Fruit fly (Drosophila melanogaster) ovary, adult (tissue): ENCODE measurements around the gene lectin-21Ca.
A peak's percentile ranks its signal among the peaks of the same experiment; 100 is the strongest.

ENCODE experiments used
- CG17801 ChIP-seq: fragments of 200-800 bp; optimal IDR thresholded peaks from 2 replicates; lab custom pipeline; 2019; ENCODE audit warnings: missing biosample characterization, mild to moderate bottlenecking, missing genetic modification characterization, moderate library complexity; ENCODE audit not compliant: partially characterized antibody

The lectin-21Ca gene

DNA sequence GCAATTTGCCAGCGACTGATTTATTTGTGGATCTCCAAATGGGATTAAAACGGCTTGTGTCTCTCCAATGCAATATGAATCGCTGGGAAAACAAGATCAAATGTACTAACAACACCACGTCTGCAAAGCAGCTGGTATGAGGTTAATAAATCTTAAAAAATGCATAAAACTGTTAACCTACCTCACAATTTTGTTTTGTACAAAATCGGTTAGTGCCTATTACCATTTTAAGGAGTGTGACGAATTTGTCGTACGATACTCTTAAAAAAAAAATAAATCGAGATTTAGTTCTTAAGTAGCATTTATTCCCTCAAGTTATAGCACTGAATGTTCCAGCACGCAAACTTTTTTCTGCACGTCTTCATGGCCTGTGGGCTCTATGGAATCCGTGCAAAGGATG, at the start of gene lectin-21Ca:
lectin-21Ca (plus strand) TSS at position 301 of the 400 bp plus-strand sequence.
- no peak for TF ChIP-seq CG17801 (GFP tag; lab: Kevin White, UChicago)

DNA sequence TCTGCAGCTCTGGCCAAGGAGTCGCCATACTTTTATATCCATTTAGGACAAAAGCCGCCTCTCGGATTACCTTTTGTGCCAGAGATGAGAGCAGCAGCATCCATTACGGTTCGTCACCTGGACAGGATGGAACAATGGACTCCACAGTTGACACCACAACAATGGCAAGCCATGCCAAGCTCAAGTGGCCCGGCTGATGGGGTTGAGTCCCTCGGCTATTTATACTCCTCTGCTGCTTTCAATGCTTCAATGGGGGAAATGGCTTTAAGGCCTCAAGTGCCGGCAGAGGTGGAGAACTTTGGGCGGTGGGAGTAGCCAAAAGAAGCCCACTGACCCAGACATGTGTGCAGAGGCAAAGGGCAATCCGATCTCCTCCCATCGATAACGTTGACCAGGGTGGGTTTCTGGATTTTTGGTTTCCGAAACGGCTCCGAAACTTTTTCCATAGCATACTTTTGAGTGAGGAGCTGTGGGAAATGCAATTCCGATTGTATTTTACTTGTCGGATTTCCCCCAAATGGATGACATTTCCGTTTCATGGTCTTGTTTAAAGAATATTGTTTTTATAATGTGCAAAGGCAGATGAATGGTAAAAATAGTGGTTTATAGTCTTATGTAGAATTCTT, 47.7 kb upstream of the lectin-21Ca start, which contains the start of gene Ptth:
Ptth (minus strand) TSS at position 338 of the 626 bp plus-strand sequence.
- TF ChIP-seq CG17801 (GFP tag; lab: Kevin White, UChicago): no peak

DNA sequence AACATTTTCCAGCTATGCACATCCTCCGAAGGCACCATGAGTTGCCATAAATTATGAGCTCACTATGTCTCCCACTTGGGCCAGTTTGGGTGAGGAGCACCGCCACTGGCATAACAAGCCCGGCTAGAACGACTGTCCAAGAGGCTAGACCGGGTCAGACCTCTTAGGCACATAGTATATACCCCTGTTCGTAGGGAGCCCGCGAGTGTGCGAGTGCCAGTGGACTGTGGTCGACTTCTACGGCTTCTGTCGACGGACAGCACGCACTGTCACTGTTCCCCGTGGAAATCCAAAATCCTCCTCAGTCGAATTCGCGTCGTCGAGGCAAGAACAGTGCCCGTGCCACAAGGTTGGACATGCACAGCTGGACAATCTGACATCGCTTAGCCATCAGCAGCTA, 47.2 kb upstream of the lectin-21Ca start, which contains the start of gene Pph13:
Pph13 (plus strand) TSS at position 301 of the 400 bp plus-strand sequence.
- no peak for TF ChIP-seq CG17801 (GFP tag; lab: Kevin White, UChicago)

- TF ChIP-seq CG17801 (GFP tag; lab: Kevin White, UChicago): no peak
These were observed 39.1 kb upstream of the lectin-21Ca start for dm6 chr2L:585268-585667.

- TF ChIP-seq CG17801 (GFP tag; lab: Kevin White, UChicago): no peak
These were observed 32.9 kb upstream of the lectin-21Ca start for dm6 chr2L:591511-591910.

- no peak for TF ChIP-seq CG17801 (GFP tag; lab: Kevin White, UChicago)
These were observed 30.4 kb upstream of the lectin-21Ca start for dm6 chr2L:594048-594447.

DNA sequence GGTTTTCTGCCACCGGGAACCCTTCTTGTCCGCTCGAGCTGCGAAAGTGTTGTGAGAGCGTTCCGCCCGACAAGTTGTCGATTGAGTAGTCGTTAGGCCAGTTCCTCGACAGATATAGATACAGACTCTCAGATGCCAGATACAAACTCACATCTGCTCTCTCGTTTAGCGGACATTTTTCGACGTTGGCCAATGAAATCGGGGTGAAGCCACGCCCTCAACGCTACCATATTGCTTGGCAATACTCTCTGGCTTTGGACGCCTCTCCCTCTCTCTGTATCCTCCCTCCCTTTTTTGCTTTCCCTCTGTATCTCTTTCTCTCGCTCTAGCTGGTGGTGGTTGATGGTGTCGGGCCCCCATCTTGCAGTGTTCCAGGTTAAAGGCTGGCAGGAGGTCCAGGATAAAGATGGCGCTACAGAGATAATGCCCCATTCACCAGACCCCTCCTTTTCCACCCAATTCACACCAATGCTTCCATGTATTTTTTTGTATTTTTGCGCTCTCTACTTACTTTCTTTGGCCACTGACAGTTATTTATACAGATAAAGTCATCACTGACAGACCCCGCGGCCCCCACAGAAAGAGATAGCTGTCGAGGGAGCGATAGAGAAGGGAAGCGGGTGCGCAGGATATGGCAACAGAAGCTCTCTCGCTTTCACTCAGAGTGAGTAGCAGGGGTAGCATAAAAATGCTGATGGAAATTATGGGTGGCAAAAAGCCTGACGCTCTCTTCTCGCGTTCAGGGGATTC, 29.6 kb upstream of the lectin-21Ca start, which contains the start of gene Gsc:
Gsc (minus strand) TSS at position 51 of the 750 bp plus-strand sequence.
- TF ChIP-seq CG17801 (GFP tag; lab: Kevin White, UChicago): no peak

DNA sequence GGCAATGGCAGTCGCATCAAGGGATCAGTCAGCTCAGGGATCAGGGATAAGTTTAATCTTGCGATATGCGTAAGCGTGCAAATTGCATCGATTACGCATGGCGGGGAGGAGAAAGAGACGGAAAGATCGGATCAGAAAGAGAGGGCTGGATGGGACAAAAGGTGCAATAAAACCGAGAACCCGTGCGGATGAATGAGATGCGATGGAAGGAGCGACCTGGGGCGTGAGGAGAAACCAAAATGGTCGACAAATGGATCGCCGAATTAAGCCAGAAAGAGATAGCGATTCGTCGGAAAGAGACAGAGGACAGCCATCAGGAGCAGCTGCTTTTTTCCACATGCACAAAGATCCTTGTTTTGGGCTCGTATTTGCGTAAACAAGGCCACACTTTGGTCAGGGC, 26.6 kb upstream of the lectin-21Ca start:
- TF ChIP-seq CG17801 (GFP tag; lab: Kevin White, UChicago): no peak

DNA sequence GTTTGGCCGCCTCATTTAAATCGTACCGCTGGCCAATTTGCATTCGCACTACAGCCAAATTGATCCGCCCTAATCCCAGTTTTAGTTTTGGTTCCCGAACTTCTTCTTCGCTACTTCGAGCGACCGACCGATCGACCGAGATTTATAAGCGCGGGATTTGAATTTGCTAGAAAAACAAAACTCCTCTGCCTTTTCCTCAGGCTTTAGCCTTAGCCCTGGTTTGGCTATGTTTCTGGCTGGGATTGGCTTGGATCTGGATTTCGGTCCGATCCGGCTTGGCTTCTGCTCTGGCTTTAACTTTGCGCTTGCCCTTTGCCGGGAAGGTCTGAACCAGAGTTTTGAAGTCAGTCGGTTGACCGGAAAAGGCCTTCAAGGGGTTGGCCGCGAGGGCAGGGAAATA, 22.6 kb upstream of the lectin-21Ca start:
- TF ChIP-seq CG17801 (GFP tag; lab: Kevin White, UChicago): no peak

dm6 chr2L:602439-602879, 22.0 kb upstream of the lectin-21Ca start, which contains the start of gene CG13689:
TSS of gene CG13689 (plus strand) at chr2L:602813.
- peak; percentile 2 for TF ChIP-seq CG17801 (GFP tag; lab: Kevin White, UChicago)

DNA sequence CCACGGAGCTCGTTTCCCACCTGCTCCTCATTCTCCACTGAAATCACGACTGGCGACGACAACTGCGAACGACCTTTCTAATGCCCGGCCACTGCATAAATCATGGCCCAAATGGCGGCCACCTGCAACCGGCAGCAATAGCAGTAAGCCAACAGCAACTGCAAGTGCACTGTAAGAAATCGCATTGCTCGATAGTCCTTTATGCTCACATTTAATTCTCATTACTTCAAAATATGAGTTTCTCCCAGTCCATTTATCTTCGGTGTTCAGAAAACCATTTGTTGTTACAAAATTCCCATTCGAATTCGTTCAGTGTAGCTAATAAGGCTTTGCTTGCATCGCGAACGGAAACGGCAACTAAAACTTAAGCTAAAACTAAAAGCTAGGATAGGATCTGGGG, 20.4 kb upstream of the lectin-21Ca start:
- TF ChIP-seq CG17801 (GFP tag; lab: Kevin White, UChicago): no peak

DNA sequence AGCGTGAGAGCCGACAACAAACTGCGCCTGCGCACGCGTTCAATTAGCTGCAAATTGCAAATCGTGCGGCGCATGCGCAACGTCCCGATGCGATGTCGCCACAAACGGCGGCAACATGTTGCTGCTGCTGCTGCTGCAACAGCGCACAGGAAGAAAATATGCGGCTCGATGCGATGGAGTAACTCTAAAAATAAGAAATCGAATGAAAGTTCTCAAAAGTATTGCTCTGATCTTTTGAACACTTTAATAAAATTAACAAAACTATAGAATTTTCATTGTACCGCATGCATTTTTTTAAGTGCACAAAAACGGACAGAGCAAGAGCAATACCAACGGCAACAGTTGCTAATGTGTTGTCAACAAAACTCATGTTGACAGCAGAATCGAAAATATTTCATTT, 18.3 kb upstream of the lectin-21Ca start:
- no peak for TF ChIP-seq CG17801 (GFP tag; lab: Kevin White, UChicago)

DNA sequence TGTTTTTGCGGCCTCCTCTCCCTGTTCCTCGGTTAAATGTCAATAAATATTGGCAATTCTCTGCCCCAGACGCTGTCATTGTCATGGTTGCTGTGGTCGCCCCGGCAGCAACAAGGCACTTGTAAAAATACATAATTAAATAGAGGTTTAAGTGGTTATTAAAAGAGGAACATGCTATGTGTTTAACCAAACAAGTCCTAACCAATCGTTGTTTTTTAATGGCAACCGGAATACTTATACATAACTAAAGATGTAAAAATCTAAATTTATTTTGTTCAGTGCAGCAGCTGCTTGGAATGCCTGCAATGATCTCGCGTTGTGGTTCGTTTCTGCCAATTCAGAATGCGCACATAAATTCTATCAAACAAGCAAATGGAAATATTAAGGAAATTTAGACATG, 17.5 kb upstream of the lectin-21Ca start:
- TF ChIP-seq CG17801 (GFP tag; lab: Kevin White, UChicago): no peak

- no peak for TF ChIP-seq CG17801 (GFP tag; lab: Kevin White, UChicago)
These were observed 16.3 kb upstream of the lectin-21Ca start for dm6 chr2L:608143-608542.

DNA sequence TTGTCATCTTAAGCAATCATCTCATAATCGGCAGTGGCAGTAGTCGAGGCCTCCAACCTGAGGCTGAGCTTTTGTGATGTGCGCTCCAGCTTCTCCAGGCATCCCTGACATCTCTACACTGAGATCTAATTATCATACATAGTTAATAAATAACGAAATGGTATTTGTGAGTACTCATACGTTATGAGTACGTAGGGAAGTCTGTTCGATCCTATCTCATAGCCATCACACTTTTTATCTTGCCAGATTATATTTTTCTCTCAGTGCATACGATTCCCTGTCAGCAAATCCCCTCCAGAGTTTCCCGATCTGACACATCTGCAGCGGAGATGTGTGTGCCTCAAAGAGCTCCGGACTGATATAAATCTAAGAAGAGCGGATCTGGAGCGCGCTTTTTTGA, 14.9 kb upstream of the lectin-21Ca start:
- no peak for TF ChIP-seq CG17801 (GFP tag; lab: Kevin White, UChicago)

- TF ChIP-seq CG17801 (GFP tag; lab: Kevin White, UChicago): no peak
These were observed 11.6 kb upstream of the lectin-21Ca start for dm6 chr2L:612778-613177.
